Fruit fly (Drosophila melanogaster) whole organism, embryonic: ENCODE data around the gene stck.

Source experiments
- Asciz ChIP-seq: fragments of 200-800 bp; sonication (Bioruptor generic); optimal IDR thresholded peaks from 2 replicates; lab custom pipeline; 2017; ENCODE audit warnings: missing biosample characterization, mild to moderate bottlenecking, missing genetic modification characterization, missing genetic modification reagents
- Atf6 ChIP-seq: fragments of 200-800 bp; sonication (Bioruptor generic); IDR thresholded peaks from 2 replicates; pipeline ENCODE4 v1.3.6; 2022; ENCODE audit warnings: missing biosample characterization, missing genetic modification characterization
- B-H1 ChIP-seq: fragments of 200-800 bp; sonication (Bioruptor generic); IDR thresholded peaks from 3 replicates; pipeline ENCODE4 v1.3.6; 2022; ENCODE audit warnings: missing biosample characterization, missing genetic modification characterization
- CG11456 ChIP-seq: fragments of 200-800 bp; sonication (Bioruptor generic); IDR thresholded peaks from 3 replicates; pipeline ENCODE4 v1.3.6; 2022; ENCODE audit warnings: missing biosample characterization, missing genetic modification characterization
- CG12219 ChIP-seq: fragments of 200-800 bp; sonication (Bioruptor generic); optimal IDR thresholded peaks from 3 replicates; lab custom pipeline; 2018; ENCODE audit warnings: missing biosample characterization, mild to moderate bottlenecking, missing genetic modification characterization
- CG1233 ChIP-seq: fragments of 200-800 bp; sonication (Bioruptor generic); optimal IDR thresholded peaks from 4 replicates; lab custom pipeline; 2018; ENCODE audit warnings: missing biosample characterization, mild to moderate bottlenecking, missing genetic modification characterization
- CG15073 ChIP-seq: fragments of 200-800 bp; sonication (Bioruptor generic); optimal IDR thresholded peaks from 2 replicates; lab custom pipeline; 2016; ENCODE audit warnings: missing biosample characterization, missing genetic modification characterization
- CG1647 ChIP-seq: fragments of 200-800 bp; sonication (Bioruptor generic); optimal IDR thresholded peaks from 3 replicates; lab custom pipeline; 2016; ENCODE audit warnings: missing biosample characterization, missing genetic modification characterization
- CG16813 ChIP-seq: fragments of 200-800 bp; sonication (Bioruptor generic); IDR thresholded peaks from 3 replicates; pipeline ENCODE4 v1.3.6; 2022; ENCODE audit warnings: missing biosample characterization, missing genetic modification characterization; ENCODE audit not compliant: partially characterized antibody
- CG17359 ChIP-seq: fragments of 200-800 bp; sonication (Bioruptor generic); optimal IDR thresholded peaks from 3 replicates; lab custom pipeline; 2018; ENCODE audit warnings: missing biosample characterization, mild to moderate bottlenecking, missing genetic modification characterization, moderate library complexity
- CG17802 ChIP-seq: fragments of 200-800 bp; sonication (Bioruptor generic); optimal IDR thresholded peaks from 2 replicates; lab custom pipeline; 2018; ENCODE audit warnings: missing biosample characterization, mild to moderate bottlenecking, missing genetic modification characterization, moderate library complexity
- CG17912 ChIP-seq: fragments of 200-800 bp; sonication (Bioruptor generic); optimal IDR thresholded peaks from 2 replicates; lab custom pipeline; 2018; ENCODE audit warnings: missing biosample characterization, mild to moderate bottlenecking, missing genetic modification characterization
- CG2202 ChIP-seq: fragments of 200-800 bp; sonication (Bioruptor generic); optimal IDR thresholded peaks from 2 replicates; lab custom pipeline; 2018; ENCODE audit warnings: missing biosample characterization, mild to moderate bottlenecking, missing genetic modification characterization
- CG3163 ChIP-seq: fragments of 200-800 bp; sonication (Bioruptor generic); optimal IDR thresholded peaks from 3 replicates; lab custom pipeline; 2016; ENCODE audit warnings: missing biosample characterization, missing genetic modification characterization
- CG33213 ChIP-seq: fragments of 200-800 bp; sonication (Bioruptor generic); optimal IDR thresholded peaks from 3 replicates; lab custom pipeline; 2016; ENCODE audit warnings: missing biosample characterization, missing genetic modification characterization
- CG42726 ChIP-seq: fragments of 200-800 bp; sonication (Bioruptor generic); IDR thresholded peaks from 2 replicates; pipeline ENCODE4 v1.3.6; 2022; ENCODE audit warnings: missing biosample characterization, missing genetic modification characterization; ENCODE audit not compliant: partially characterized antibody
- CG6765 ChIP-seq: fragments of 200-800 bp; sonication (Bioruptor generic); optimal IDR thresholded peaks from 3 replicates; lab custom pipeline; 2017; ENCODE audit warnings: missing biosample characterization, mild to moderate bottlenecking, missing genetic modification characterization
- CG7745 ChIP-seq: fragments of 200-800 bp; sonication (Bioruptor generic); optimal IDR thresholded peaks from 2 replicates; lab custom pipeline; 2018; ENCODE audit warnings: missing biosample characterization, mild to moderate bottlenecking, missing genetic modification characterization, moderate library complexity
- CG7963 ChIP-seq: fragments of 200-800 bp; sonication (Bioruptor generic); IDR thresholded peaks from 3 replicates; pipeline ENCODE4 v1.3.6; 2022; ENCODE audit warnings: missing biosample characterization, missing genetic modification characterization; ENCODE audit not compliant: partially characterized antibody
- CG7987 ChIP-seq: fragments of 200-800 bp; sonication (Bioruptor generic); optimal IDR thresholded peaks from 2 replicates; lab custom pipeline; 2018; ENCODE audit warnings: missing biosample characterization, mild to moderate bottlenecking, missing genetic modification characterization, moderate library complexity
- CG9932 ChIP-seq: fragments of 200-800 bp; sonication (Bioruptor generic); IDR thresholded peaks from 2 replicates; pipeline ENCODE4 v1.3.6; 2022; ENCODE audit warnings: missing biosample characterization, missing genetic modification characterization
- Doc2 ChIP-seq: fragments of 200-800 bp; sonication (Bioruptor generic); IDR thresholded peaks from 2 replicates; pipeline ENCODE4 v1.3.6; 2022; ENCODE audit warnings: missing biosample characterization, missing genetic modification characterization
- Dp ChIP-seq: fragments of 200-800 bp; sonication (Bioruptor generic); optimal IDR thresholded peaks from 2 replicates; lab custom pipeline; 2018; ENCODE audit warnings: missing biosample characterization, mild to moderate bottlenecking, missing genetic modification characterization, moderate library complexity
- Eip74EF ChIP-seq, 2 experiments: fragments of 200-800 bp in 1 of 2; fragments of >200 bp in 1 of 2; sonication (Bioruptor generic) in 1 of 2; optimal IDR thresholded peaks; 2 replicates each; lab custom pipeline; 2017 to 2019; ENCODE audit warnings: missing biosample characterization in 2 of 2, missing genetic modification characterization in 2 of 2, mild to moderate bottlenecking in 1 of 2, moderate library complexity in 1 of 2
- Hmr ChIP-seq: fragments of 200-800 bp; sonication (Bioruptor generic); optimal IDR thresholded peaks from 3 replicates; lab custom pipeline; 2017; ENCODE audit warnings: mild to moderate bottlenecking, missing biosample characterization, missing genetic modification reagents, missing genetic modification characterization
- Jarid2 ChIP-seq: fragments of 200-800 bp; sonication (Bioruptor generic); optimal IDR thresholded peaks from 3 replicates; lab custom pipeline; 2017; ENCODE audit warnings: mild to moderate bottlenecking, missing biosample characterization, missing genetic modification reagents, missing genetic modification characterization
- Lhr ChIP-seq: fragments of 200-800 bp; sonication (Bioruptor generic); optimal IDR thresholded peaks from 3 replicates; lab custom pipeline; 2017; ENCODE audit warnings: mild to moderate bottlenecking, missing biosample characterization, missing genetic modification reagents, missing genetic modification characterization
- Oaz ChIP-seq: fragments of 200-800 bp; sonication (Bioruptor generic); IDR thresholded peaks from 2 replicates; pipeline ENCODE4 v1.3.6; 2022; ENCODE audit warnings: missing biosample characterization, missing genetic modification characterization
- PHDP ChIP-seq: fragments of 200-800 bp; sonication (Bioruptor generic); optimal IDR thresholded peaks from 3 replicates; lab custom pipeline; 2018; ENCODE audit warnings: missing biosample characterization, mild to moderate bottlenecking, missing genetic modification characterization, moderate library complexity
- Ptx1 ChIP-seq: fragments of 200-800 bp; sonication (Bioruptor generic); IDR thresholded peaks from 2 replicates; pipeline ENCODE4 v1.3.6; 2022; ENCODE audit warnings: missing biosample characterization, missing genetic modification characterization
- Sry-δ ChIP-seq: fragments of 200-800 bp; sonication (Bioruptor generic); optimal IDR thresholded peaks from 2 replicates; lab custom pipeline; 2016; ENCODE audit warnings: missing biosample characterization, missing genetic modification characterization
- Xrp1 ChIP-seq: fragments of 200-800 bp; sonication (Bioruptor generic); IDR thresholded peaks from 2 replicates; pipeline ENCODE4 v1.3.6; 2022; ENCODE audit warnings: missing biosample characterization, missing genetic modification characterization
- chn ChIP-seq: fragments of 200-800 bp; sonication (Bioruptor generic); optimal IDR thresholded peaks from 2 replicates; lab custom pipeline; 2016; ENCODE audit warnings: missing biosample characterization, missing genetic modification characterization
- crc ChIP-seq: fragments of 200-800 bp; sonication (Bioruptor generic); optimal IDR thresholded peaks from 2 replicates; lab custom pipeline; 2016; ENCODE audit warnings: missing biosample characterization, missing genetic modification characterization
- dati ChIP-seq: fragments of 200-800 bp; sonication (Bioruptor generic); IDR thresholded peaks from 2 replicates; pipeline ENCODE4 v1.3.6; 2022; ENCODE audit warnings: missing biosample characterization, missing genetic modification characterization
- ewg ChIP-seq: fragments of 200-800 bp; sonication (Bioruptor generic); optimal IDR thresholded peaks from 3 replicates; lab custom pipeline; 2017; ENCODE audit warnings: mild to moderate bottlenecking, missing biosample characterization, missing genetic modification reagents, missing genetic modification characterization
- fd102C ChIP-seq: fragments of 200-800 bp; sonication (Bioruptor generic); optimal IDR thresholded peaks from 2 replicates; lab custom pipeline; 2018; ENCODE audit warnings: missing biosample characterization, mild to moderate bottlenecking, missing genetic modification characterization, moderate library complexity
- h ChIP-seq: fragments of >200 bp; optimal IDR thresholded peaks from 2 replicates; lab custom pipeline; 2017
- ind ChIP-seq: fragments of 200-800 bp; sonication (Bioruptor generic); optimal IDR thresholded peaks from 3 replicates; lab custom pipeline; 2016; ENCODE audit warnings: missing biosample characterization, missing genetic modification characterization
- kay ChIP-seq: fragments of 200-800 bp; sonication (Bioruptor generic); optimal IDR thresholded peaks from 2 replicates; lab custom pipeline; 2016; ENCODE audit warnings: missing biosample characterization, missing genetic modification characterization
- mirr ChIP-seq: fragments of 200-800 bp; sonication (Bioruptor generic); optimal IDR thresholded peaks from 3 replicates; lab custom pipeline; 2018; ENCODE audit warnings: missing biosample characterization, mild to moderate bottlenecking, missing genetic modification characterization
- pita ChIP-seq: fragments of 200-800 bp; sonication (Bioruptor generic); optimal IDR thresholded peaks from 2 replicates; lab custom pipeline; 2017; ENCODE audit warnings: missing biosample characterization, mild to moderate bottlenecking, missing genetic modification characterization
- salm ChIP-seq: fragments of 200-800 bp; sonication (Bioruptor generic); optimal IDR thresholded peaks from 2 replicates; lab custom pipeline; 2018; ENCODE audit warnings: missing biosample characterization, mild to moderate bottlenecking, missing genetic modification characterization
- sens ChIP-seq: fragments of 200-800 bp; sonication (Bioruptor generic); peaks from one replicate; lab custom pipeline; 2016; ENCODE audit warnings: missing biosample characterization, missing genetic modification characterization
- sim ChIP-seq: fragments of 200-800 bp; sonication (Bioruptor generic); IDR thresholded peaks from 2 replicates; pipeline ENCODE4 v1.3.6; 2022; ENCODE audit warnings: missing biosample characterization, missing genetic modification characterization
- slp2 ChIP-seq: fragments of 200-800 bp; sonication (Bioruptor generic); optimal IDR thresholded peaks from 2 replicates; lab custom pipeline; 2016; ENCODE audit warnings: missing biosample characterization, missing genetic modification characterization
- sqz ChIP-seq: fragments of 200-800 bp; sonication (Bioruptor generic); optimal IDR thresholded peaks from 3 replicates; lab custom pipeline; 2018; ENCODE audit warnings: missing biosample characterization, mild to moderate bottlenecking, missing genetic modification characterization
- stwl ChIP-seq: fragments of 200-800 bp; sonication (Bioruptor generic); optimal IDR thresholded peaks from 3 replicates; lab custom pipeline; 2018; ENCODE audit warnings: missing biosample characterization, mild to moderate bottlenecking, missing genetic modification characterization, moderate library complexity
- unpg ChIP-seq: fragments of 200-800 bp; sonication (Bioruptor generic); optimal IDR thresholded peaks from 3 replicates; lab custom pipeline; 2018; ENCODE audit warnings: missing biosample characterization, mild to moderate bottlenecking, missing genetic modification characterization, moderate library complexity
- vvl ChIP-seq: fragments of 200-800 bp; sonication (Bioruptor generic); IDR thresholded peaks from 2 replicates; pipeline ENCODE4 v1.3.6; 2022; ENCODE audit warnings: missing biosample characterization, missing genetic modification characterization
- z ChIP-seq: fragments of 200-800 bp; sonication (Bioruptor generic); IDR thresholded peaks from 3 replicates; pipeline ENCODE4 v1.3.6; 2022; ENCODE audit warnings: missing biosample characterization, missing genetic modification characterization

stck gene

dm6 chr3R:8308515-8308959, 48.2 kb upstream of the stck start, which contains the start of gene tex (continued):
- TF ChIP-seq z (no peak), ewg (GFP tag; lab: Kevin White, UChicago) (no peak), mirr (GFP tag; lab: Kevin White, UChicago) (no peak), Oaz (no peak), sim (0 out of 2 replicates have a peak, but pooled peaks have one; percentile 52), CG15073 (GFP tag; lab: Kevin White, UChicago) (no peak), CG11456 (GFP tag; lab: Robert Waterston, UW) (no peak), Asciz (GFP tag; lab: Kevin White, UChicago) (peak; percentile 89), CG17912 (GFP tag; lab: Kevin White, UChicago) (peak; percentile 14), CG33213 (GFP tag; lab: Kevin White, UChicago) (peak; percentile 58), CG9932 (GFP tag; lab: Robert Waterston, UW) (no peak), Xrp1 (GFP tag; lab: Robert Waterston, UW) (peak; percentile 49; the same call in 1 of the 2 replicates), CG42726 (GFP tag; lab: Robert Waterston, UW) (no peak), crc (GFP tag; lab: Kevin White, UChicago) (no peak), CG2202 (tag; lab: Kevin White, UChicago) (peak; percentile 63), Sry-δ (GFP tag; lab: Kevin White, UChicago) (peak; percentile 66), ind (GFP tag; lab: Kevin White, UChicago) (no peak), CG7987 (GFP tag; lab: Kevin White, UChicago) (peak; percentile 78), slp2 (GFP tag; lab: Kevin White, UChicago) (peak; percentile 4), Doc2 (GFP tag; lab: Robert Waterston, UW) (no peak), salm (tag; lab: Kevin White, UChicago) (peak; percentile 54), sens (GFP tag; lab: Kevin White, UChicago) (peak; percentile 94), CG12219 (GFP tag; lab: Kevin White, UChicago) (peak; percentile 31), Atf6 (GFP tag; lab: Robert Waterston, UW) (no peak), h (lab: Kevin White, UChicago) (no peak), CG7963 (GFP tag; lab: Robert Waterston, UW) (no peak), chn (GFP tag; lab: Kevin White, UChicago) (no peak), Ptx1 (GFP tag; lab: Robert Waterston, UW) (no peak), CG17802 (tag; lab: Kevin White, UChicago) (no peak), dati (no peak), Hmr (no peak), sqz (GFP tag; lab: Kevin White, UChicago) (peak; percentile 58), Eip74EF (GFP tag; optimal IDR thresholded peaks at IDR 0.05; lab: Kevin White, UChicago) (peak in 1 of 2 experiments; percentile 80), fd102C (peak; percentile 1), Jarid2 (no peak), B-H1 (GFP tag; lab: Robert Waterston, UW) (no peak), stwl (tag; lab: Kevin White, UChicago) (peak; percentile 36), Dp (GFP tag; lab: Kevin White, UChicago) (peak; percentile 98), Lhr (GFP tag; lab: Kevin White, UChicago) (peak; percentile 55), unpg (GFP tag; lab: Kevin White, UChicago) (peak; percentile 38), CG7745 (tag; lab: Kevin White, UChicago) (peak; percentile 24), CG1233 (peak; percentile 22), PHDP (tag; lab: Kevin White, UChicago) (peak; percentile 9), CG6765 (no peak), vvl (GFP tag; lab: Robert Waterston, UW) (peak; percentile 68), kay (GFP tag; lab: Kevin White, UChicago) (peak; percentile 8), CG1647 (GFP tag; lab: Kevin White, UChicago) (no peak), CG16813 (GFP tag; lab: Robert Waterston, UW) (0 out of 3 replicates have a peak, but pooled peaks have one; percentile 31), CG17359 (peak; percentile 55), CG3163 (GFP tag; lab: Kevin White, UChicago) (no peak), pita (GFP tag; lab: Kevin White, UChicago) (peak; percentile 56)
